Worm (Caenorhabditis elegans) whole organism, L4 larva: ENCODE measurements around the gene F57G12.1.

Experiments used
- T20F7.1 ChIP-seq: fragments of 200-800 bp; sonication (Bioruptor generic); optimal IDR thresholded peaks from 2 replicates; lab custom pipeline; 2018; ENCODE audit warnings: mild to moderate bottlenecking, missing genetic modification characterization, missing compliant biosample characterization
- T26A8.4 ChIP-seq: fragments of 200-800 bp; sonication (Bioruptor generic); IDR thresholded peaks from 2 replicates; pipeline ENCODE4 v1.3.6; 2022; ENCODE audit warnings: missing genetic modification characterization, missing compliant biosample characterization
- aha-1 ChIP-seq: fragments of 150-350 bp; peaks from one replicate; lab custom pipeline; 2014; ENCODE audit warnings: missing biosample characterization, missing genetic modification characterization
- aly-2 ChIP-seq: sonication (generic microtip); optimal IDR thresholded peaks from 2 replicates; lab custom pipeline; 2018; ENCODE audit warnings: missing biosample characterization, missing genetic modification characterization
- ceh-20 ChIP-seq: fragments of 200-800 bp; sonication (Bioruptor generic); IDR thresholded peaks from 2 replicates; pipeline ENCODE4 v1.3.6; 2022; ENCODE audit warnings: missing genetic modification reagents, missing genetic modification characterization, missing compliant biosample characterization
- ceh-62 ChIP-seq: sonication (generic microtip); optimal IDR thresholded peaks from 2 replicates; lab custom pipeline; 2017; ENCODE audit warnings: missing biosample characterization, missing genetic modification characterization
- daf-16 ChIP-seq, 3 experiments: sonication (generic microtip); optimal IDR thresholded peaks; 2 replicates each; lab custom pipeline; 2016 to 2017; ENCODE audit warnings: missing genetic modification characterization in 3 of 3, missing genetic modification reagents in 3 of 3, mild to moderate bottlenecking in 2 of 3, missing compliant biosample characterization in 2 of 3, missing biosample characterization in 1 of 3, moderate library complexity in 1 of 3
- daf-19 ChIP-seq: fragments of 200-800 bp; sonication (Bioruptor generic); conservative IDR thresholded peaks from 2 replicates; pipeline ENCODE4 v1.3.6; 2022; ENCODE audit warnings: missing genetic modification characterization, missing compliant biosample characterization
- daf-8 ChIP-seq: fragments of 200-800 bp; sonication (Bioruptor generic); IDR thresholded peaks from 2 replicates; pipeline ENCODE4 v1.3.6; 2022; ENCODE audit warnings: missing genetic modification characterization, missing compliant biosample characterization
- dmd-6 ChIP-seq: fragments of 200-800 bp; sonication (Bioruptor generic); IDR thresholded peaks from 2 replicates; pipeline ENCODE4 v1.3.6; 2022; ENCODE audit warnings: missing genetic modification reagents, missing genetic modification characterization, missing compliant biosample characterization
- dve-1 ChIP-seq: sonication (generic microtip); optimal IDR thresholded peaks from 2 replicates; lab custom pipeline; 2017; ENCODE audit warnings: antibody characterized with exemption, mild to moderate bottlenecking, missing genetic modification characterization, missing compliant biosample characterization; ENCODE audit not compliant: insufficient read depth
- egl-27 ChIP-seq: sonication (generic microtip); optimal IDR thresholded peaks from 3 replicates; lab custom pipeline; 2017; ENCODE audit warnings: missing biosample characterization, missing genetic modification reagents, missing genetic modification characterization
- hif-1 ChIP-seq, 2 experiments: sonication (generic microtip); optimal IDR thresholded peaks; 2 replicates each; lab custom pipeline; 2016 to 2017; ENCODE audit warnings: missing compliant biosample characterization in 2 of 2, missing genetic modification characterization in 2 of 2, missing genetic modification reagents in 2 of 2, missing genotype in 2 of 2, mild to moderate bottlenecking in 1 of 2
- hlh-11 ChIP-seq: fragments of 200-800 bp; sonication (Bioruptor generic); optimal IDR thresholded peaks from 2 replicates; lab custom pipeline; 2018; ENCODE audit warnings: mild to moderate bottlenecking, missing genetic modification characterization, missing compliant biosample characterization
- hlh-30 ChIP-seq: sonication (generic microtip); optimal IDR thresholded peaks from 2 replicates; lab custom pipeline; 2017; ENCODE audit warnings: antibody characterized with exemption, mild to moderate bottlenecking, missing genetic modification characterization, missing compliant biosample characterization; ENCODE audit not compliant: insufficient read depth
- hmg-1.1 ChIP-seq: fragments of 200-800 bp; sonication (Bioruptor generic); IDR thresholded peaks from 2 replicates; pipeline ENCODE4 v1.3.6; 2022; ENCODE audit warnings: missing genetic modification reagents, missing genetic modification characterization, missing compliant biosample characterization
- lin-1 ChIP-seq: fragments of 200-800 bp; sonication (Bioruptor generic); IDR thresholded peaks from 2 replicates; pipeline ENCODE4 v1.3.6; 2022; ENCODE audit warnings: missing genetic modification reagents, missing genetic modification characterization, missing compliant biosample characterization
- lir-3 ChIP-seq: sonication (generic microtip); optimal IDR thresholded peaks from 2 replicates; lab custom pipeline; 2016; ENCODE audit warnings: mild to moderate bottlenecking, missing genetic modification characterization, missing compliant biosample characterization
- lsy-2 ChIP-seq, 2 experiments: fragments of 150-350 bp in 1 of 2; sonication (generic microtip) in 1 of 2; optimal IDR thresholded peaks; 2 replicates each; lab custom pipeline; 2014 to 2017; ENCODE audit warnings: missing biosample characterization in 2 of 2, missing genetic modification characterization in 2 of 2
- madf-9 ChIP-seq: fragments of 200-800 bp; sonication (Bioruptor generic); conservative IDR thresholded peaks from 2 replicates; pipeline ENCODE4 v1.3.6; 2022; ENCODE audit warnings: missing genetic modification reagents, missing genetic modification characterization, missing compliant biosample characterization
- mdl-1 ChIP-seq, 2 experiments: fragments of 150-350 bp in 1 of 2; sonication (generic microtip) in 1 of 2; optimal IDR thresholded peaks; 2 replicates each; lab custom pipeline; 2014 to 2017; ENCODE audit warnings: missing biosample characterization in 2 of 2, missing genetic modification characterization in 2 of 2
- mep-1 ChIP-seq: fragments of 150-350 bp; sonication (generic microtip); optimal IDR thresholded peaks from 3 replicates; lab custom pipeline; 2014; ENCODE audit warnings: missing biosample characterization, missing genetic modification characterization
- mes-2 ChIP-seq: sonication (generic microtip); optimal IDR thresholded peaks from 2 replicates; lab custom pipeline; 2016; ENCODE audit warnings: missing genotype, mild to moderate bottlenecking, missing genetic modification characterization, missing compliant biosample characterization; ENCODE audit not compliant: poor library complexity, severe bottlenecking
- mxl-2 ChIP-seq: fragments of 200-800 bp; sonication (Bioruptor generic); conservative IDR thresholded peaks from 2 replicates; pipeline ENCODE4 v1.3.6; 2022; ENCODE audit warnings: missing genetic modification reagents, missing genetic modification characterization, missing compliant biosample characterization
- nhr-10 ChIP-seq: fragments of 150-350 bp; optimal IDR thresholded peaks from 2 replicates; lab custom pipeline; 2014; ENCODE audit warnings: missing biosample characterization, missing genetic modification characterization
- nhr-102 ChIP-seq: sonication (generic microtip); optimal IDR thresholded peaks from 2 replicates; lab custom pipeline; 2016; ENCODE audit warnings: mild to moderate bottlenecking, missing genetic modification characterization, moderate library complexity, missing compliant biosample characterization
- nhr-28 ChIP-seq: fragments of 150-350 bp; optimal IDR thresholded peaks from 2 replicates; lab custom pipeline; 2014; ENCODE audit warnings: missing biosample characterization, missing genetic modification characterization
- nhr-48 ChIP-seq: sonication (generic microtip); optimal IDR thresholded peaks from 2 replicates; lab custom pipeline; 2016; ENCODE audit warnings: mild to moderate bottlenecking, missing genetic modification characterization, missing compliant biosample characterization
- nhr-77 ChIP-seq: fragments of 150-350 bp; optimal IDR thresholded peaks from 2 replicates; lab custom pipeline; 2014; ENCODE audit warnings: missing biosample characterization, missing genetic modification characterization
- pha-4 ChIP-seq, 2 experiments: fragments of 150-350 bp in 1 of 2; fragments of 200-800 bp in 1 of 2; sonication (Bioruptor generic) in 1 of 2; IDR thresholded peaks in 1 of 2; optimal IDR thresholded peaks in 1 of 2; 2 replicates each; pipeline versions ENCODE4 v1.3.6 to Lab custom; 2014 to 2022; ENCODE audit warnings: missing genetic modification characterization in 2 of 2, missing genetic modification reagents in 2 of 2, missing biosample characterization in 1 of 2, missing compliant biosample characterization in 1 of 2
- php-3 ChIP-seq: fragments of 200-800 bp; sonication (Bioruptor generic); IDR thresholded peaks from 2 replicates; pipeline ENCODE4 v1.3.6; 2022; ENCODE audit warnings: missing genetic modification reagents, missing genetic modification characterization, missing compliant biosample characterization
- pqm-1 ChIP-seq: sonication (generic microtip); optimal IDR thresholded peaks from 2 replicates; lab custom pipeline; 2017; ENCODE audit warnings: missing biosample characterization, missing genetic modification characterization
- set-16 ChIP-seq: fragments of 200-800 bp; sonication (Bioruptor generic); IDR thresholded peaks from 2 replicates; pipeline ENCODE4 v1.3.6; 2022; ENCODE audit warnings: missing genetic modification reagents, missing genetic modification characterization, missing compliant biosample characterization
- snpc-1.2 ChIP-seq: fragments of 200-800 bp; sonication (Bioruptor generic); IDR thresholded peaks from 2 replicates; pipeline ENCODE4 v1.3.6; 2022; ENCODE audit warnings: missing genetic modification reagents, missing genetic modification characterization, missing compliant biosample characterization
- tag-97 ChIP-seq: fragments of 200-800 bp; sonication (Bioruptor generic); IDR thresholded peaks from 2 replicates; pipeline ENCODE4 v1.3.6; 2022; ENCODE audit warnings: missing genetic modification characterization, missing compliant biosample characterization
- tra-1 ChIP-seq: fragments of 200-800 bp; sonication (Bioruptor generic); IDR thresholded peaks from 2 replicates; pipeline ENCODE4 v1.3.6; 2022; ENCODE audit warnings: missing genetic modification reagents, missing genetic modification characterization, missing compliant biosample characterization
- unc-39 ChIP-seq: sonication (generic microtip); optimal IDR thresholded peaks from 2 replicates; lab custom pipeline; 2017; ENCODE audit warnings: missing biosample characterization, missing genetic modification characterization
- unc-62 ChIP-seq, 3 experiments: fragments of 150-350 bp in 1 of 3; sonication (generic microtip); optimal IDR thresholded peaks in 2 of 3; peaks in 1 of 3; 1 replicate in 1 of 3; 2 replicates in 2 of 3; lab custom pipeline; 2014 to 2017; ENCODE audit warnings: missing biosample characterization in 3 of 3, missing genetic modification characterization in 3 of 3, missing genetic modification reagents in 3 of 3, missing genotype in 1 of 3
- zfp-2 ChIP-seq: sonication (generic microtip); optimal IDR thresholded peaks from 2 replicates; lab custom pipeline; 2016; ENCODE audit warnings: mild to moderate bottlenecking, missing genetic modification characterization, missing compliant biosample characterization
- ztf-7 ChIP-seq: fragments of 150-350 bp; optimal IDR thresholded peaks from 2 replicates; lab custom pipeline; 2014; ENCODE audit warnings: missing biosample characterization, missing genetic modification characterization

The F57G12.1 gene

DNA sequence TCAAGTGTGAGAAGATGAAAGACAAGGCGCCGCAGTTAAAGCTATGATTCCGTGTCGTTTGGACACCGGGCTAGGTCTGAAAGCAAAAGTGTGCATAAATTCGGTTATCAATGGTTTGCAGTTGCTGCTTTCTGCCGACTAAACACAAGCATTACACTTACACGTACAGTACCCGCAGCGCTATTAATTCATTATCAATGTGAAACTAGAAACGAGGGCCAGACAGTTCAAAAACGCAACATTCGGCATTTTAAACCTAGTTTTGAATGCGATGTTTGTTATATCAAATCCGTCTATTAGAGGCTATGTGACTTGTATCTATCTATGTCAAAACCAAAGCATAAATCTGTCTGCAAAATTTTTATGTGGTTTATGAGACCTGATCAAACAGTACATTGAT lies 2.5 kb upstream of the F57G12.1 start:
- TF ChIP-seq set-16 (no peak), ceh-62 (tag; lab: Kevin White, UChicago) (no peak), dve-1 (tag; lab: Kevin White, UChicago) (no peak), pqm-1 (tag; lab: Kevin White, UChicago) (peak; percentile 51), dmd-6 (GFP tag; lab: Robert Waterston, UW) (peak; percentile 50), daf-8 (GFP tag; lab: Robert Waterston, UW) (no peak), zfp-2 (tag; lab: Kevin White, UChicago) (no peak), aha-1 (tag; lab: Kevin White, UChicago) (no peak), daf-19 (GFP tag; lab: Robert Waterston, UW) (no peak), egl-27 (tag; lab: Kevin White, UChicago) (no peak), aly-2 (tag; lab: Kevin White, UChicago) (no peak), daf-16 (GFP tag; optimal IDR thresholded peaks at IDR 0.05; lab: Kevin White, UChicago) (no peak), daf-16 (tag; optimal IDR thresholded peaks at IDR 0.05; lab: Kevin White, UChicago) (peak; percentile 3)

DNA sequence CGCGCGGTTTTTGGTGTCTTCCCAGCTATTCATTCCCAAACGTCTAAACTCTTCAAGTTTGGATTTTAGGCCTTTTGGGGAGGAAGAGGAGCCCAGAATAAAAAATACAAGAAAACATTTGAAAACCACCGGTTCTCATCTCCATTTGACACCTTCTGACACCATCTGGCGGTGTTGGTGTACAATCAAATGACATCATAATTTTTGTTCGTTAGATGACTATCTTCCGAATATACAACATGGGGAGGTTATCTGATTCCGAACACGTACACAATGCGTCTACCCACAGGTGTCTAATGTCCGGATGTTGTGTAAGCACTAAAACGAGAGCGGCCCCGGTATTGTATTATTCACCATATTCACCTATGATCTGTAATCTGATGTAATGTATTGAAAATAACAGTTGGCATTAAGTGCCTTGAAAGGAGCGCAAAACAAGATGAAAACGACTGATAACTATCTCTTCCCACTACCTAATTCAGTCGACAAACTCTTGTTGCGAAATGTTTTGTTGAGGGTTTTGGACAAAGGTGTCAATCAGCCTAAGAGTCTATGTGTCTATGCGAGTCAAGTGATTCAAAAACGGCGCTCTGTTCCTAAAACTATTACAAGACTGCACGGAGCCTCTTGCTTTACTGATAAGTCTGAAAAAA lies 1.1 kb upstream of the F57G12.1 start:
- TF ChIP-seq snpc-1.2 (GFP tag; lab: Robert Waterston, UW) (no peak), T20F7.1 (GFP tag; lab: Kevin White, UChicago) (peak; percentile 23), daf-16 (GFP tag; optimal IDR thresholded peaks at IDR 0.05; lab: Kevin White, UChicago) (peak in 1 of 2 experiments; percentile 67), daf-16 (tag; optimal IDR thresholded peaks at IDR 0.05; lab: Kevin White, UChicago) (peak; percentile 98), unc-62 (GFP tag; optimal IDR thresholded peaks at IDR 0.05 in 1 of 2; lab: Kevin White, UChicago) (no peak), unc-62 (tag; optimal IDR thresholded peaks at IDR 0.05; lab: Kevin White, UChicago) (no peak), ceh-20 (GFP tag; lab: Robert Waterston, UW) (peak; percentile 50; the same call in 1 of the 2 replicates), pha-4 (GFP tag; IDR thresholded peaks at IDR 0.05; lab: Robert Waterston, UW) (peak; percentile 37; the same call in 1 of the 2 replicates), pha-4 (tag; optimal IDR thresholded peaks at IDR 0.05; lab: Kevin White, UChicago) (no peak), pqm-1 (tag; lab: Kevin White, UChicago) (peak; percentile 88), hif-1 (tag; optimal IDR thresholded peaks at IDR 0.05; lab: Kevin White, UChicago) (peak in 1 of 2 experiments; percentile 70), hmg-1.1 (GFP tag; lab: Robert Waterston, UW) (peak; percentile 20; the same call in 1 of the 2 replicates), unc-39 (tag; lab: Kevin White, UChicago) (no peak), nhr-28 (tag; lab: Kevin White, UChicago) (peak; percentile 78), lsy-2 (tag; optimal IDR thresholded peaks at IDR 0.05; lab: Kevin White, UChicago) (peak in 1 of 2 experiments; percentile 41), tag-97 (GFP tag; lab: Robert Waterston, UW) (no peak), lin-1 (GFP tag; lab: Robert Waterston, UW) (peak; percentile 62; the same call in 1 of the 2 replicates), nhr-102 (peak; percentile 73), nhr-77 (tag; lab: Kevin White, UChicago) (peak; percentile 62), tra-1 (GFP tag; lab: Robert Waterston, UW) (peak; percentile 75; the same call in 1 of the 2 replicates), hlh-11 (peak; percentile 91), nhr-10 (tag; lab: Kevin White, UChicago) (peak; percentile 64), ztf-7 (peak; percentile 61), T26A8.4 (peak; percentile 54), hlh-30 (tag; lab: Kevin White, UChicago) (peak; percentile 65), dmd-6 (GFP tag; lab: Robert Waterston, UW) (peak; percentile 96), mxl-2 (GFP tag; lab: Robert Waterston, UW) (no peak), dve-1 (tag; lab: Kevin White, UChicago) (peak; percentile 85), lir-3 (tag; lab: Kevin White, UChicago) (no peak), madf-9 (GFP tag; lab: Robert Waterston, UW) (no peak), mep-1 (peak; percentile 49), mes-2 (tag; lab: Kevin White, UChicago) (peak; percentile 46), mdl-1 (tag; optimal IDR thresholded peaks at IDR 0.05; lab: Kevin White, UChicago) (peak in 1 of 2 experiments; percentile 11), php-3 (peak; percentile 70; the same call in 1 of the 2 replicates), nhr-48 (tag; lab: Kevin White, UChicago) (peak; percentile 93)
